Fruit fly (Drosophila melanogaster) whole organism, prepupa: ENCODE measurements around the gene CG15317.

ENCODE experiments used
- CG11294 ChIP-seq: fragments of 200-800 bp; sonication (Bioruptor generic); IDR thresholded peaks from 2 replicates; pipeline ENCODE4 v1.3.6; 2022; ENCODE audit warnings: missing biosample characterization, missing genetic modification characterization
- CG11762 ChIP-seq: fragments of 200-800 bp; sonication (Bioruptor generic); optimal IDR thresholded peaks from 3 replicates; lab custom pipeline; 2016; ENCODE audit warnings: missing biosample characterization, missing genetic modification characterization; ENCODE audit not compliant: insufficient read depth
- CG32006 ChIP-seq: fragments of 200-800 bp; sonication (Bioruptor generic); optimal IDR thresholded peaks from 3 replicates; lab custom pipeline; 2017; ENCODE audit warnings: missing biosample characterization, mild to moderate bottlenecking, missing genetic modification characterization
- CG34406 ChIP-seq: fragments of 200-800 bp; sonication (Bioruptor generic); optimal IDR thresholded peaks from 3 replicates; lab custom pipeline; 2016; ENCODE audit warnings: missing biosample characterization, missing genetic modification characterization
- CG4318 ChIP-seq: fragments of 200-800 bp; sonication (Bioruptor generic); optimal IDR thresholded peaks from 3 replicates; lab custom pipeline; 2017; ENCODE audit warnings: missing biosample characterization, mild to moderate bottlenecking, missing genetic modification characterization
- CG6854 ChIP-seq: fragments of 200-800 bp; sonication (Bioruptor generic); optimal IDR thresholded peaks from 2 replicates; lab custom pipeline; 2017; ENCODE audit warnings: missing biosample characterization, mild to moderate bottlenecking, missing genetic modification characterization
- CG7368 ChIP-seq: fragments of 200-800 bp; sonication (Bioruptor generic); optimal IDR thresholded peaks from 3 replicates; lab custom pipeline; 2016; ENCODE audit warnings: missing biosample characterization, missing genetic modification characterization
- Eip75B ChIP-seq: fragments of 200-800 bp; sonication (Bioruptor generic); optimal IDR thresholded peaks from 3 replicates; lab custom pipeline; 2016; ENCODE audit warnings: missing biosample characterization, missing genetic modification characterization
- salr ChIP-seq, 2 experiments: fragments of 200-800 bp; sonication (Bioruptor generic); optimal IDR thresholded peaks; 3 replicates each; lab custom pipeline; 2016 to 2018; ENCODE audit warnings: missing biosample characterization in 2 of 2, missing genetic modification characterization in 2 of 2, mild to moderate bottlenecking in 1 of 2

DNA sequence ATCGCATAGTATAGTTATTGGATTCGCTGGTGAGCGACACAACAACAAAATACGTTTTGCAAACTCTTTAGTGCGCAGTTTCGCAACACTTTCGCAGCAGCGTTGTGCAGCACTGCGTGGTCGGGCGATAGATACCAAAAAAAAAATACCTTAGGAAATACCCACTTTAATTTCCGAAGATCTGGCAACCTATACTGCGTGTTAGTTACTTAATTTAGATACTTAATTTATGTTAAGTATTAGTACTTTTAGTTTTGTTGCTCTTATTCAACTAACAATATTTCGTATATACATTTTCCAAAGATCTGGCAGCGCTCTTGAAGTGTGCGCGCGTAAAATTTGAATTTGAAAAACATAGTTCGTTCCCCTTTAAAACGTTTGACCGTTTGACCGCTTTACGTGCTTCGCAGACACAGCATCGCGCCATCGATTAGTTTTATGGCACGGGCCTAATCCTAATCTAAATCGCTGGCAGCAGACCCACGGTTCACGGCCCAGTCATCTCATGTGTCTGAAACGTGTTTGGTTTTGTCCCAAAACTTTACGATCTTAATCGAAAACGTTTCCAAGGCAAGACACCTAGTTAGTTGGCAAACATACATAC, 23.7 kb upstream of the CG15317 start, which contains the start of gene LPCAT:
- no peak for TF ChIP-seq CG7368 (GFP tag; lab: Kevin White, UChicago)
- TF ChIP-seq CG11762 = peak; percentile 46
- TF ChIP-seq CG4318 (GFP tag; lab: Kevin White, UChicago) = no peak
- TF ChIP-seq salr (GFP tag; optimal IDR thresholded peaks at IDR 0.05; lab: Kevin White, UChicago) = peak in 1 of 2 experiments; percentile 0
- TF ChIP-seq CG34406 (GFP tag; lab: Kevin White, UChicago) = no peak
- peak; percentile 50 for TF ChIP-seq Eip75B (GFP tag; lab: Kevin White, UChicago)
- TF ChIP-seq CG11294 (GFP tag; lab: Robert Waterston, UW) = peak; percentile 30; the same call in 1 of the 2 replicates
- no peak for TF ChIP-seq CG32006
- TF ChIP-seq CG6854 (GFP tag; lab: Kevin White, UChicago) = no peak
